Worm (Caenorhabditis elegans) whole organism, L1 larva: ENCODE measurements around the gene Y73B6BL.44.
A peak's percentile ranks its signal among the peaks of the same experiment; 100 is the strongest.

Experiments
- Y116A8C.19 ChIP-seq: sonication (generic microtip); optimal IDR thresholded peaks from 2 replicates; lab custom pipeline; 2016; ENCODE audit warnings: missing compliant biosample characterization, missing genetic modification characterization, borderline replicate concordance
- alr-1 ChIP-seq: fragments of 200-800 bp; sonication (Bioruptor generic); optimal IDR thresholded peaks from 2 replicates; lab custom pipeline; 2018; ENCODE audit warnings: borderline replicate concordance, mild to moderate bottlenecking, missing genetic modification characterization, missing compliant biosample characterization
- blmp-1 ChIP-seq: fragments of 150-350 bp; optimal IDR thresholded peaks from 2 replicates; lab custom pipeline; 2014; ENCODE audit warnings: missing biosample characterization, missing genetic modification characterization
- ceh-63 ChIP-seq: fragments of 200-800 bp; sonication (Bioruptor generic); optimal IDR thresholded peaks from 2 replicates; lab custom pipeline; 2018; ENCODE audit warnings: mild to moderate bottlenecking, missing genetic modification characterization, missing compliant biosample characterization
- ceh-8 ChIP-seq: fragments of 200-800 bp; sonication (Bioruptor generic); optimal IDR thresholded peaks from 2 replicates; lab custom pipeline; 2018; ENCODE audit warnings: mild to moderate bottlenecking, missing genetic modification characterization, moderate library complexity, missing compliant biosample characterization
- ceh-82 ChIP-seq, 3 experiments: fragments of 150-350 bp in 1 of 3; sonication (generic microtip) in 2 of 3; optimal IDR thresholded peaks; 2 replicates each; lab custom pipeline; 2014 to 2017; ENCODE audit warnings: missing biosample characterization in 3 of 3, missing genetic modification characterization in 3 of 3
- ceh-88 ChIP-seq: fragments of 200-800 bp; sonication (Bioruptor generic); IDR thresholded peaks from 2 replicates; pipeline ENCODE4 v1.3.6; 2022; ENCODE audit warnings: missing genetic modification characterization, missing compliant biosample characterization
- dsc-1 ChIP-seq: sonication (generic microtip); optimal IDR thresholded peaks from 2 replicates; lab custom pipeline; 2016; ENCODE audit warnings: mild to moderate bottlenecking, missing genetic modification characterization, missing compliant biosample characterization
- efl-1 ChIP-seq, 4 experiments: fragments of 150-350 bp; optimal IDR thresholded peaks in 3 of 4; peaks in 1 of 4; 1 replicate in 1 of 4; 2 replicates in 3 of 4; lab custom pipeline; 2014; ENCODE audit warnings: missing biosample characterization in 2 of 4, missing genetic modification characterization in 2 of 4, missing genetic modification reagents in 2 of 4
- efl-3 ChIP-seq: fragments of 200-800 bp; sonication (Bioruptor generic); optimal IDR thresholded peaks from 2 replicates; lab custom pipeline; 2018; ENCODE audit warnings: mild to moderate bottlenecking, missing genetic modification characterization, missing compliant biosample characterization
- ets-5 ChIP-seq: fragments of 200-800 bp; sonication (Bioruptor generic); IDR thresholded peaks from 2 replicates; pipeline ENCODE4 v1.3.6; 2022; ENCODE audit warnings: missing genetic modification characterization, missing compliant biosample characterization
- fkh-10 ChIP-seq: sonication (generic microtip); optimal IDR thresholded peaks from 2 replicates; lab custom pipeline; 2017; ENCODE audit warnings: missing biosample characterization, missing genetic modification reagents, missing genetic modification characterization
- fkh-4 ChIP-seq: sonication (generic microtip); optimal IDR thresholded peaks from 2 replicates; lab custom pipeline; 2016; ENCODE audit warnings: missing compliant biosample characterization, missing genetic modification characterization, borderline replicate concordance
- grh-1 ChIP-seq: fragments of 200-800 bp; sonication (Bioruptor generic); IDR thresholded peaks from 2 replicates; pipeline ENCODE4 v1.3.6; 2022; ENCODE audit warnings: missing genetic modification reagents, missing genetic modification characterization, missing compliant biosample characterization
- hlh-17 ChIP-seq: fragments of 200-800 bp; sonication (Bioruptor generic); optimal IDR thresholded peaks from 2 replicates; lab custom pipeline; 2018; ENCODE audit warnings: missing genetic modification characterization, mild to moderate bottlenecking, missing compliant biosample characterization, moderate library complexity, borderline replicate concordance
- hlh-4 ChIP-seq: sonication (generic microtip); optimal IDR thresholded peaks from 2 replicates; lab custom pipeline; 2016; ENCODE audit warnings: mild to moderate bottlenecking, missing genetic modification characterization, missing compliant biosample characterization
- irx-1 ChIP-seq: sonication (generic microtip); optimal IDR thresholded peaks from 2 replicates; lab custom pipeline; 2016; ENCODE audit warnings: missing genetic modification characterization, missing compliant biosample characterization
- isw-1 ChIP-seq: fragments of 200-800 bp; sonication (Bioruptor generic); IDR thresholded peaks from 2 replicates; pipeline ENCODE4 v1.3.6; 2022; ENCODE audit warnings: missing genetic modification characterization, missing compliant biosample characterization
- jun-1 ChIP-seq: fragments of 150-350 bp; optimal IDR thresholded peaks from 2 replicates; lab custom pipeline; 2014; ENCODE audit warnings: missing biosample characterization, missing genetic modification reagents, missing genetic modification characterization
- lin-14 ChIP-seq: fragments of 200-800 bp; sonication (Bioruptor generic); optimal IDR thresholded peaks from 2 replicates; lab custom pipeline; 2018; ENCODE audit warnings: mild to moderate bottlenecking, missing genetic modification characterization, moderate library complexity, missing compliant biosample characterization
- lsy-2 ChIP-seq, 2 experiments: fragments of 150-350 bp; optimal IDR thresholded peaks; 2 replicates each; lab custom pipeline; 2014; ENCODE audit warnings: missing biosample characterization in 2 of 2, missing genetic modification characterization in 2 of 2
- mdl-1 ChIP-seq, 2 experiments: fragments of 150-350 bp; optimal IDR thresholded peaks; 2 replicates each; lab custom pipeline; 2014 to 2017; ENCODE audit warnings: missing biosample characterization in 2 of 2, missing genetic modification characterization in 2 of 2, inconsistent platforms in 1 of 2
- mep-1 ChIP-seq: fragments of 150-350 bp; optimal IDR thresholded peaks from 2 replicates; lab custom pipeline; 2014; ENCODE audit warnings: missing biosample characterization, missing genetic modification characterization
- nhr-12 ChIP-seq: sonication (generic microtip); optimal IDR thresholded peaks from 2 replicates; lab custom pipeline; 2017; ENCODE audit warnings: missing biosample characterization, missing genetic modification characterization
- nhr-19 ChIP-seq: fragments of 200-800 bp; sonication (Bioruptor generic); conservative IDR thresholded peaks from 2 replicates; pipeline ENCODE4 v1.3.6; 2022; ENCODE audit warnings: missing genetic modification characterization, missing compliant biosample characterization
- nhr-20 ChIP-seq: sonication (generic microtip); optimal IDR thresholded peaks from 2 replicates; lab custom pipeline; 2016; ENCODE audit warnings: mild to moderate bottlenecking, missing genetic modification characterization, missing compliant biosample characterization
- nhr-28 ChIP-seq: fragments of 150-350 bp; optimal IDR thresholded peaks from 2 replicates; lab custom pipeline; 2014; ENCODE audit warnings: missing biosample characterization, missing genetic modification characterization
- nhr-47 ChIP-seq: sonication (generic microtip); optimal IDR thresholded peaks from 2 replicates; lab custom pipeline; 2016; ENCODE audit warnings: mild to moderate bottlenecking, missing genetic modification characterization, moderate library complexity, missing compliant biosample characterization
- nhr-71 ChIP-seq: sonication (generic microtip); optimal IDR thresholded peaks from 2 replicates; lab custom pipeline; 2016; ENCODE audit warnings: mild to moderate bottlenecking, missing genetic modification characterization, moderate library complexity, missing compliant biosample characterization
- nhr-76 ChIP-seq: sonication (generic microtip); optimal IDR thresholded peaks from 2 replicates; lab custom pipeline; 2017; ENCODE audit warnings: missing biosample characterization, missing genetic modification characterization
- nhr-84 ChIP-seq: sonication (generic microtip); optimal IDR thresholded peaks from 2 replicates; lab custom pipeline; 2017; ENCODE audit warnings: missing biosample characterization, missing genetic modification characterization
- nhr-90 ChIP-seq: sonication (generic microtip); optimal IDR thresholded peaks from 2 replicates; lab custom pipeline; 2016; ENCODE audit warnings: mild to moderate bottlenecking, missing genetic modification characterization, missing compliant biosample characterization; ENCODE audit not compliant: poor library complexity
- pax-3 ChIP-seq: fragments of 200-800 bp; sonication (Bioruptor generic); optimal IDR thresholded peaks from 2 replicates; lab custom pipeline; 2018; ENCODE audit warnings: mild to moderate bottlenecking, missing genetic modification characterization, moderate library complexity, missing compliant biosample characterization
- pqm-1 ChIP-seq: sonication (generic microtip); optimal IDR thresholded peaks from 3 replicates; lab custom pipeline; 2017; ENCODE audit warnings: missing biosample characterization, missing genetic modification characterization
- rnt-1 ChIP-seq: sonication (generic microtip); optimal IDR thresholded peaks from 2 replicates; lab custom pipeline; 2016; ENCODE audit warnings: mild to moderate bottlenecking, missing genetic modification characterization, moderate library complexity, missing compliant biosample characterization
- skn-1 ChIP-seq: fragments of 150-350 bp; optimal IDR thresholded peaks from 2 replicates; lab custom pipeline; 2014; ENCODE audit warnings: missing biosample characterization, missing genetic modification characterization
- sup-37 ChIP-seq: fragments of 200-800 bp; sonication (Bioruptor generic); optimal IDR thresholded peaks from 2 replicates; lab custom pipeline; 2018; ENCODE audit warnings: mild to moderate bottlenecking, missing genetic modification characterization, missing compliant biosample characterization
- swsn-7 ChIP-seq: sonication (generic microtip); optimal IDR thresholded peaks from 2 replicates; lab custom pipeline; 2016; ENCODE audit warnings: missing genetic modification characterization, missing compliant biosample characterization
- tbx-2 ChIP-seq: sonication (generic microtip); optimal IDR thresholded peaks from 2 replicates; lab custom pipeline; 2016; ENCODE audit warnings: missing genetic modification characterization, missing compliant biosample characterization
- tlp-1 ChIP-seq: fragments of 150-350 bp; optimal IDR thresholded peaks from 2 replicates; lab custom pipeline; 2014; ENCODE audit warnings: missing biosample characterization, missing genetic modification characterization
- unc-62 ChIP-seq: fragments of 150-350 bp; optimal IDR thresholded peaks from 2 replicates; lab custom pipeline; 2014; ENCODE audit warnings: missing biosample characterization, missing genetic modification reagents, missing genetic modification characterization
- unc-86 ChIP-seq: sonication (generic microtip); optimal IDR thresholded peaks from 2 replicates; lab custom pipeline; 2016; ENCODE audit warnings: missing genetic modification characterization, missing compliant biosample characterization
- vab-15 ChIP-seq: sonication (generic microtip); optimal IDR thresholded peaks from 2 replicates; lab custom pipeline; 2017; ENCODE audit warnings: missing genotype, mild to moderate bottlenecking, missing genetic modification characterization, missing compliant biosample characterization
- zip-4 ChIP-seq: fragments of 200-800 bp; sonication (Bioruptor generic); optimal IDR thresholded peaks from 2 replicates; lab custom pipeline; 2018; ENCODE audit warnings: mild to moderate bottlenecking, missing genetic modification characterization, moderate library complexity, missing compliant biosample characterization
- ztf-11 ChIP-seq, 2 experiments: sonication (generic microtip); optimal IDR thresholded peaks; 2 replicates each; lab custom pipeline; 2016 to 2017; ENCODE audit warnings: missing genetic modification characterization in 2 of 2, missing biosample characterization in 1 of 2, missing compliant biosample characterization in 1 of 2
- ztf-4 ChIP-seq: fragments of 150-350 bp; optimal IDR thresholded peaks from 2 replicates; lab custom pipeline; 2014; ENCODE audit warnings: missing biosample characterization, missing genetic modification characterization

Y73B6BL.44 gene

ce11 chrIV:6471216-6471615 lies 22.2 kb upstream of the Y73B6BL.44 start, which contains the start of gene tmed-13:
Gene tmed-13, minus strand, starts transcription at chrIV:6471384.
- no peak for TF ChIP-seq nhr-28
- TF ChIP-seq fkh-4, result no peak
- TF ChIP-seq jun-1, result no peak
- TF ChIP-seq ets-5 (GFP tag; lab: Robert Waterston, UW), result no peak
- no peak for TF ChIP-seq zip-4 (GFP tag; lab: Kevin White, UChicago)
- TF ChIP-seq Y116A8C.19 (tag; lab: Kevin White, UChicago), result no peak
- TF ChIP-seq vab-15 (tag; lab: Kevin White, UChicago), result no peak
- TF ChIP-seq dsc-1 (tag; lab: Kevin White, UChicago), result no peak

- no peak for TF ChIP-seq swsn-7
- no peak for TF ChIP-seq pqm-1 (tag; lab: Kevin White, UChicago)
- TF ChIP-seq ceh-63 (GFP tag; lab: Kevin White, UChicago), result no peak
- TF ChIP-seq ztf-4 (tag; lab: Kevin White, UChicago), result no peak
- no peak for TF ChIP-seq pax-3 (tag; lab: Kevin White, UChicago)
- TF ChIP-seq hlh-17 (GFP tag; lab: Kevin White, UChicago), result no peak
- no peak for TF ChIP-seq irx-1 (tag; lab: Kevin White, UChicago)
- no peak for TF ChIP-seq tbx-2 (tag; lab: Kevin White, UChicago)
- TF ChIP-seq fkh-10 (GFP tag; lab: Kevin White, UChicago), result no peak
- TF ChIP-seq ets-5 (GFP tag; lab: Robert Waterston, UW), result no peak
- TF ChIP-seq mdl-1 (tag; optimal IDR thresholded peaks at IDR 0.05; lab: Kevin White, UChicago), result no peak
- TF ChIP-seq, all 84 proteins: peak for 0
Observed at ce11 chrIV:6473140-6473539, 20.3 kb upstream of the Y73B6BL.44 start, which contains the start of gene Y73B6BL.27. Gene Y73B6BL.27, minus strand, starts transcription at chrIV:6473240.

ce11 chrIV:6474751-6475150 lies 18.6 kb upstream of the Y73B6BL.44 start:
- TF ChIP-seq mdl-1 (tag; optimal IDR thresholded peaks at IDR 0.05; lab: Kevin White, UChicago), result no peak
- TF ChIP-seq rnt-1 (tag; lab: Kevin White, UChicago), result peak; percentile 35
- no peak for TF ChIP-seq pax-3 (tag; lab: Kevin White, UChicago)
- TF ChIP-seq nhr-28, result no peak
- peak; percentile 88 for TF ChIP-seq lin-14
- peak; percentile 63 for TF ChIP-seq nhr-71 (tag; lab: Kevin White, UChicago)
- no peak for TF ChIP-seq hlh-4
- no peak for TF ChIP-seq nhr-12
- TF ChIP-seq ets-5 (GFP tag; lab: Robert Waterston, UW), result no peak
- no peak for TF ChIP-seq grh-1 (GFP tag; lab: Robert Waterston, UW)
- peak; percentile 31 for TF ChIP-seq jun-1
- TF ChIP-seq swsn-7, result peak; percentile 49
- peak; percentile 25 for TF ChIP-seq nhr-90
- TF ChIP-seq unc-86 (tag; lab: Kevin White, UChicago), result no peak
- TF ChIP-seq unc-62 (GFP tag; lab: Kevin White, UChicago), result no peak
- no peak for TF ChIP-seq efl-3 (GFP tag; lab: Kevin White, UChicago)
- no peak for TF ChIP-seq ceh-88
- TF ChIP-seq alr-1 (tag; lab: Kevin White, UChicago), result no peak
- TF ChIP-seq tlp-1 (tag; lab: Kevin White, UChicago), result no peak
- TF ChIP-seq lsy-2 (tag; optimal IDR thresholded peaks at IDR 0.05; lab: Kevin White, UChicago), result peak; percentile 54 to 76
- peak; percentile 47 for TF ChIP-seq irx-1 (tag; lab: Kevin White, UChicago)
- TF ChIP-seq nhr-47, result peak; percentile 56
- TF ChIP-seq efl-1 (optimal IDR thresholded peaks at IDR 0.05; lab: Kevin White, UChicago), result peak; percentile 59 to 63
- TF ChIP-seq efl-1 (GFP tag; optimal IDR thresholded peaks at IDR 0.05 in 1 of 2; lab: Kevin White, UChicago), result peak; percentile 52 to 53
- peak; percentile 22 for TF ChIP-seq skn-1
- peak; percentile 43 for TF ChIP-seq nhr-20 (tag; lab: Kevin White, UChicago)
- TF ChIP-seq sup-37 (GFP tag; lab: Kevin White, UChicago), result no peak
- TF ChIP-seq dsc-1 (tag; lab: Kevin White, UChicago), result peak; percentile 24
- TF ChIP-seq nhr-84 (tag; lab: Kevin White, UChicago), result no peak
- no peak; the same call in 1 of the 2 replicates for TF ChIP-seq isw-1 (GFP tag; lab: Robert Waterston, UW)
- TF ChIP-seq ceh-82 (tag; optimal IDR thresholded peaks at IDR 0.05; lab: Kevin White, UChicago), result peak in 2 of 3 experiments; percentile 31 to 43
- no peak for TF ChIP-seq ztf-11 (tag; optimal IDR thresholded peaks at IDR 0.05; lab: Kevin White, UChicago)
- TF ChIP-seq mep-1 (tag; lab: Kevin White, UChicago), result peak; percentile 85
- TF ChIP-seq hlh-17 (GFP tag; lab: Kevin White, UChicago), result no peak
- TF ChIP-seq blmp-1 (tag; lab: Kevin White, UChicago), result peak; percentile 75
- TF ChIP-seq ceh-8 (GFP tag; lab: Kevin White, UChicago), result no peak
- no peak for TF ChIP-seq nhr-19 (GFP tag; lab: Robert Waterston, UW)
- no peak for TF ChIP-seq nhr-76 (tag; lab: Kevin White, UChicago)
